Worm (Caenorhabditis elegans) whole organism, early embryonic: ENCODE measurements around the gene T27A1.2.
"Not testable (repeated sequence)": the region's sequence is repeated elsewhere in the genome, so short reads cannot be mapped to it uniquely, and the experiment has no call there.

Experiments
- B0310.2 ChIP-seq: sonication (generic microtip); optimal IDR thresholded peaks from 2 replicates; lab custom pipeline; 2016; ENCODE audit warnings: mild to moderate bottlenecking, missing genetic modification characterization, missing compliant biosample characterization
- F13C5.2 ChIP-seq: sonication (generic microtip); optimal IDR thresholded peaks from 2 replicates; lab custom pipeline; 2017; ENCODE audit warnings: mild to moderate bottlenecking, missing genetic modification characterization, inconsistent platforms, missing compliant biosample characterization
- aly-1 ChIP-seq: sonication (generic microtip); optimal IDR thresholded peaks from 2 replicates; lab custom pipeline; 2016; ENCODE audit warnings: missing genetic modification characterization, missing compliant biosample characterization
- ama-1 ChIP-seq: fragments of 150-350 bp; optimal IDR thresholded peaks from 2 replicates; lab custom pipeline; 2014
- ceh-13 ChIP-seq: fragments of 200-800 bp; sonication (Bioruptor generic); optimal IDR thresholded peaks from 2 replicates; lab custom pipeline; 2018; ENCODE audit warnings: mild to moderate bottlenecking, missing genetic modification characterization, missing compliant biosample characterization
- ceh-36 ChIP-seq: sonication (generic microtip); optimal IDR thresholded peaks from 2 replicates; lab custom pipeline; 2016; ENCODE audit warnings: missing genetic modification characterization, inconsistent platforms, missing compliant biosample characterization
- ets-7 ChIP-seq: sonication (generic microtip); optimal IDR thresholded peaks from 2 replicates; lab custom pipeline; 2016; ENCODE audit warnings: missing genotype, missing genetic modification characterization, missing compliant biosample characterization
- flt-1 ChIP-seq: fragments of 200-800 bp; sonication (Bioruptor generic); IDR thresholded peaks from 2 replicates; pipeline ENCODE4 v1.3.6; 2022; ENCODE audit warnings: missing genetic modification characterization, missing compliant biosample characterization
- hmbx-1 ChIP-seq: sonication (generic microtip); optimal IDR thresholded peaks from 2 replicates; lab custom pipeline; 2016; ENCODE audit warnings: mild to moderate bottlenecking, missing genetic modification characterization, missing compliant biosample characterization
- hmg-4 ChIP-seq: fragments of 200-800 bp; sonication (Bioruptor generic); optimal IDR thresholded peaks from 2 replicates; lab custom pipeline; 2018; ENCODE audit warnings: mild to moderate bottlenecking, missing genetic modification characterization, missing compliant biosample characterization
- hnd-1 ChIP-seq: sonication (generic microtip); optimal IDR thresholded peaks from 2 replicates; lab custom pipeline; 2016; ENCODE audit warnings: missing genetic modification characterization, missing compliant biosample characterization
- pes-1 ChIP-seq: fragments of 200-800 bp; sonication (Bioruptor generic); IDR thresholded peaks from 2 replicates; pipeline ENCODE4 v1.3.6; 2022; ENCODE audit warnings: missing genetic modification reagents, missing genetic modification characterization, missing compliant biosample characterization
- scrt-1 ChIP-seq: fragments of 200-800 bp; sonication (Bioruptor generic); IDR thresholded peaks from 2 replicates; pipeline ENCODE4 v1.3.6; 2022; ENCODE audit warnings: missing genetic modification characterization, missing compliant biosample characterization
- sea-1 ChIP-seq: fragments of 200-800 bp; sonication (Bioruptor generic); conservative IDR thresholded peaks from 2 replicates; pipeline ENCODE4 v1.3.6; 2022; ENCODE audit warnings: missing genetic modification characterization, missing compliant biosample characterization
- tbx-11 ChIP-seq: fragments of 200-800 bp; sonication (Bioruptor generic); IDR thresholded peaks from 2 replicates; pipeline ENCODE4 v1.3.6; 2022; ENCODE audit warnings: missing genetic modification characterization, missing compliant biosample characterization
- tbx-37 ChIP-seq: fragments of 200-800 bp; sonication (Bioruptor generic); conservative IDR thresholded peaks from 2 replicates; pipeline ENCODE4 v1.3.6; 2022; ENCODE audit warnings: missing genetic modification reagents, missing genetic modification characterization, missing compliant biosample characterization
- tra-4 ChIP-seq: sonication (generic microtip); optimal IDR thresholded peaks from 2 replicates; lab custom pipeline; 2017; ENCODE audit warnings: missing genetic modification characterization, missing compliant biosample characterization

T27A1.2 gene

ce11 chrII:546405-546804 is 9.7 kb upstream of the T27A1.2 start, which contains the start of gene mlt-10:
TSS of gene mlt-10 (plus strand) at chrII:546705.
- no peak for TF ChIP-seq B0310.2 (tag; lab: Kevin White, UChicago)
- TF ChIP-seq ceh-13, result no peak
- TF ChIP-seq tra-4 (tag; lab: Kevin White, UChicago), result no peak
- TF ChIP-seq hnd-1 (tag; lab: Kevin White, UChicago), result no peak
- no peak for TF ChIP-seq tbx-37 (GFP tag; lab: Robert Waterston, UW)
- no peak for TF ChIP-seq F13C5.2
- TF ChIP-seq ets-7 (tag; lab: Kevin White, UChicago), result no peak
- TF ChIP-seq aly-1, result no peak
- TF ChIP-seq flt-1 (GFP tag; lab: Robert Waterston, UW), result no peak
- TF ChIP-seq sea-1 (GFP tag; lab: Robert Waterston, UW), result no peak
- TF ChIP-seq ama-1, result no peak
- no peak for TF ChIP-seq tbx-11
- no peak for TF ChIP-seq hmg-4 (GFP tag; lab: Kevin White, UChicago)
- TF ChIP-seq ceh-36, result no peak
- TF ChIP-seq scrt-1 (GFP tag; lab: Robert Waterston, UW), result no peak
- TF ChIP-seq pes-1 (GFP tag; lab: Robert Waterston, UW), result no peak
- TF ChIP-seq hmbx-1 (tag; lab: Kevin White, UChicago), result no peak

- TF ChIP-seq hmbx-1 (tag; lab: Kevin White, UChicago), result no peak
- no peak for TF ChIP-seq tbx-11
- no peak for TF ChIP-seq pes-1 (GFP tag; lab: Robert Waterston, UW)
These were observed 5.7 kb upstream of the T27A1.2 start for ce11 chrII:542416-542815.

- not testable (repeated sequence) for TF ChIP-seq hmg-4 (GFP tag; lab: Kevin White, UChicago); B0310.2 (tag; lab: Kevin White, UChicago); ceh-13
These were observed 1.4 kb downstream of the T27A1.2 start, which contains the start of gene T27A1.3 for ce11 chrII:535226-535625. TSS of gene T27A1.3 (plus strand) at chrII:535526.

ce11 chrII:526375-526774 is 10.3 kb downstream of the T27A1.2 start, which contains the start of gene lgc-34:
TSS of gene lgc-34 (plus strand) at chrII:526574.
- no peak for TF ChIP-seq hmg-4 (GFP tag; lab: Kevin White, UChicago)
- TF ChIP-seq hmbx-1 (tag; lab: Kevin White, UChicago), result no peak
- TF ChIP-seq sea-1 (GFP tag; lab: Robert Waterston, UW), result no peak
- no peak for TF ChIP-seq ets-7 (tag; lab: Kevin White, UChicago)

- no peak for TF ChIP-seq pes-1 (GFP tag; lab: Robert Waterston, UW)
These were observed 14.4 kb downstream of the T27A1.2 start, which contains the start of gene slc-36.2 for ce11 chrII:522302-522701. TSS of gene slc-36.2 (plus strand) at chrII:522602.

- TF ChIP-seq hmg-4 (GFP tag; lab: Kevin White, UChicago) (no peak), B0310.2 (tag; lab: Kevin White, UChicago) (no peak), ceh-13 (no peak), hnd-1 (tag; lab: Kevin White, UChicago) (no peak), pes-1 (GFP tag; lab: Robert Waterston, UW) (no peak), scrt-1 (GFP tag; lab: Robert Waterston, UW) (no peak), F13C5.2 (no peak), tbx-37 (GFP tag; lab: Robert Waterston, UW) (no peak), ceh-36 (no peak), hmbx-1 (tag; lab: Kevin White, UChicago) (no peak)
These were observed 15.0 kb downstream of the T27A1.2 start for ce11 chrII:521720-522119.

- TF ChIP-seq tbx-37 (GFP tag; lab: Robert Waterston, UW) (no peak), hmbx-1 (tag; lab: Kevin White, UChicago) (no peak), ama-1 (no peak)
These were observed 20.9 kb downstream of the T27A1.2 start, which contains the start of gene mab-9 for ce11 chrII:515765-516164. TSS of gene mab-9 (plus strand) at chrII:516024.

- TF ChIP-seq tbx-11 (no peak), ets-7 (tag; lab: Kevin White, UChicago) (no peak)
These were observed 24.0 kb downstream of the T27A1.2 start for ce11 chrII:512630-513029.

ce11 chrII:511968-512367 is 24.7 kb downstream of the T27A1.2 start:
- TF ChIP-seq tbx-37 (GFP tag; lab: Robert Waterston, UW), result no peak
- no peak for TF ChIP-seq flt-1 (GFP tag; lab: Robert Waterston, UW)
- no peak for TF ChIP-seq scrt-1 (GFP tag; lab: Robert Waterston, UW)
- no peak for TF ChIP-seq tbx-11
- TF ChIP-seq hmbx-1 (tag; lab: Kevin White, UChicago), result no peak
- TF ChIP-seq sea-1 (GFP tag; lab: Robert Waterston, UW), result no peak
- TF ChIP-seq pes-1 (GFP tag; lab: Robert Waterston, UW), result no peak
- TF ChIP-seq hnd-1 (tag; lab: Kevin White, UChicago), result no peak
- TF ChIP-seq aly-1, result no peak
- TF ChIP-seq ceh-36, result no peak

- TF ChIP-seq hnd-1 (tag; lab: Kevin White, UChicago) (no peak), ets-7 (tag; lab: Kevin White, UChicago) (no peak), sea-1 (GFP tag; lab: Robert Waterston, UW) (no peak), tbx-11 (no peak), hmbx-1 (tag; lab: Kevin White, UChicago) (no peak)
These were observed 27.4 kb downstream of the T27A1.2 start, which contains the start of gene srh-105 for ce11 chrII:509230-509629. TSS of gene srh-105 (minus strand) at chrII:509330.
